Worm (Caenorhabditis elegans) whole organism, L3 larva: ENCODE data around the gene odr-2.

Experiments
- R02D3.7 ChIP-seq: fragments of 150-350 bp; optimal IDR thresholded peaks from 2 replicates; lab custom pipeline; 2014; ENCODE audit warnings: missing biosample characterization, missing genetic modification characterization
- ZK546.5 ChIP-seq: sonication (generic microtip); optimal IDR thresholded peaks from 2 replicates; lab custom pipeline; 2017; ENCODE audit warnings: missing biosample characterization, missing genetic modification characterization
- aly-2 ChIP-seq: fragments of 150-350 bp; optimal IDR thresholded peaks from 2 replicates; lab custom pipeline; 2014; ENCODE audit warnings: missing biosample characterization, missing genetic modification characterization
- ama-1 ChIP-seq: fragments of 150-350 bp; optimal IDR thresholded peaks from 2 replicates; lab custom pipeline; 2018
- ceh-28 ChIP-seq: fragments of 150-350 bp; optimal IDR thresholded peaks from 2 replicates; lab custom pipeline; 2014; ENCODE audit warnings: missing biosample characterization, missing genetic modification reagents, missing genetic modification characterization
- ceh-82 ChIP-seq: fragments of 150-350 bp; optimal IDR thresholded peaks from 2 replicates; lab custom pipeline; 2014; ENCODE audit warnings: missing biosample characterization, missing genetic modification characterization
- ceh-9 ChIP-seq: sonication (generic microtip); optimal IDR thresholded peaks from 2 replicates; lab custom pipeline; 2018; ENCODE audit warnings: missing biosample characterization, missing genetic modification characterization
- egl-5 ChIP-seq: fragments of 150-350 bp; optimal IDR thresholded peaks from 2 replicates; lab custom pipeline; 2017; ENCODE audit warnings: missing biosample characterization, missing genetic modification reagents, missing genetic modification characterization, inconsistent platforms
- elt-2 ChIP-seq: sonication (generic microtip); optimal IDR thresholded peaks from 2 replicates; lab custom pipeline; 2016; ENCODE audit warnings: missing genetic modification reagents, mild to moderate bottlenecking, missing genetic modification characterization, missing compliant biosample characterization
- elt-3 ChIP-seq, 3 experiments: fragments of 150-350 bp in 1 of 3; sonication (generic microtip) in 2 of 3; optimal IDR thresholded peaks; 2 replicates in 2 of 3; 4 replicates in 1 of 3; lab custom pipeline; 2014 to 2017; ENCODE audit warnings: missing biosample characterization in 3 of 3, missing genetic modification characterization in 3 of 3
- eor-1 ChIP-seq, 2 experiments: fragments of 150-350 bp; optimal IDR thresholded peaks; 2 replicates each; lab custom pipeline; 2014 to 2018; ENCODE audit warnings: missing biosample characterization in 2 of 2, missing genetic modification characterization in 2 of 2
- fkh-10 ChIP-seq: sonication (generic microtip); optimal IDR thresholded peaks from 2 replicates; lab custom pipeline; 2017; ENCODE audit warnings: missing biosample characterization, missing genetic modification reagents, missing genetic modification characterization
- fkh-2 ChIP-seq: fragments of 150-350 bp; optimal IDR thresholded peaks from 2 replicates; lab custom pipeline; 2014; ENCODE audit warnings: missing biosample characterization, missing genetic modification reagents, missing genetic modification characterization
- fos-1 ChIP-seq: fragments of 150-350 bp; optimal IDR thresholded peaks from 2 replicates; lab custom pipeline; 2014; ENCODE audit warnings: missing biosample characterization, missing genetic modification characterization
- jun-1 ChIP-seq: fragments of 150-350 bp; optimal IDR thresholded peaks from 2 replicates; lab custom pipeline; 2014; ENCODE audit warnings: missing biosample characterization, missing genetic modification reagents, missing genetic modification characterization
- lin-15B ChIP-seq: fragments of 150-350 bp; optimal IDR thresholded peaks from 2 replicates; lab custom pipeline; 2014; ENCODE audit warnings: missing biosample characterization, missing genetic modification characterization
- lin-39 ChIP-seq: fragments of 150-350 bp; optimal IDR thresholded peaks from 2 replicates; lab custom pipeline; 2018; ENCODE audit warnings: missing biosample characterization, missing genetic modification reagents, missing genetic modification characterization
- lsy-12 ChIP-seq: sonication (generic microtip); optimal IDR thresholded peaks from 2 replicates; lab custom pipeline; 2016; ENCODE audit warnings: mild to moderate bottlenecking, missing genetic modification characterization, missing compliant biosample characterization
- mdl-1 ChIP-seq: fragments of 150-350 bp; optimal IDR thresholded peaks from 2 replicates; lab custom pipeline; 2014; ENCODE audit warnings: missing biosample characterization, missing genetic modification characterization
- nfya-1 ChIP-seq: sonication (generic microtip); optimal IDR thresholded peaks from 2 replicates; lab custom pipeline; 2017; ENCODE audit warnings: missing genetic modification characterization, mild to moderate bottlenecking, missing compliant biosample characterization, antibody characterized with exemption, moderate library complexity; ENCODE audit not compliant: insufficient read depth
- nhr-11 ChIP-seq: fragments of 150-350 bp; optimal IDR thresholded peaks from 2 replicates; lab custom pipeline; 2014; ENCODE audit warnings: missing biosample characterization, missing genetic modification characterization
- nhr-12 ChIP-seq: fragments of 150-350 bp; optimal IDR thresholded peaks from 2 replicates; lab custom pipeline; 2014; ENCODE audit warnings: missing biosample characterization, missing genetic modification characterization
- nhr-237 ChIP-seq: fragments of 150-350 bp; optimal IDR thresholded peaks from 2 replicates; lab custom pipeline; 2014; ENCODE audit warnings: missing biosample characterization, missing genetic modification characterization
- nhr-43 ChIP-seq: sonication (generic microtip); optimal IDR thresholded peaks from 2 replicates; lab custom pipeline; 2016; ENCODE audit warnings: mild to moderate bottlenecking, missing genetic modification characterization, missing compliant biosample characterization; ENCODE audit not compliant: poor library complexity, severe bottlenecking
- nhr-67 ChIP-seq: fragments of 150-350 bp; optimal IDR thresholded peaks from 2 replicates; lab custom pipeline; 2014; ENCODE audit warnings: missing biosample characterization, missing genetic modification characterization
- pqm-1 ChIP-seq: fragments of 150-350 bp; optimal IDR thresholded peaks from 2 replicates; lab custom pipeline; 2017; ENCODE audit warnings: missing biosample characterization, missing genetic modification characterization, inconsistent platforms
- skn-1 ChIP-seq: fragments of 150-350 bp; optimal IDR thresholded peaks from 2 replicates; lab custom pipeline; 2014; ENCODE audit warnings: missing biosample characterization, missing genetic modification characterization
- unc-39 ChIP-seq: sonication (generic microtip); optimal IDR thresholded peaks from 4 replicates; lab custom pipeline; 2017; ENCODE audit warnings: missing biosample characterization, missing genetic modification characterization
- zag-1 ChIP-seq: fragments of 150-350 bp; optimal IDR thresholded peaks from 2 replicates; lab custom pipeline; 2014; ENCODE audit warnings: missing biosample characterization, missing genetic modification characterization
- ztf-11 ChIP-seq: fragments of 150-350 bp; optimal IDR thresholded peaks from 2 replicates; lab custom pipeline; 2014; ENCODE audit warnings: missing biosample characterization, missing genetic modification characterization
- ztf-4 ChIP-seq: fragments of 150-350 bp; optimal IDR thresholded peaks from 2 replicates; lab custom pipeline; 2014; ENCODE audit warnings: missing biosample characterization, missing genetic modification characterization

The odr-2 gene

ce11 chrV:7095254-7095990 lies 7.9 kb upstream of the odr-2 start:
- TF ChIP-seq elt-2 (peak; percentile 74), pqm-1 (tag; lab: Kevin White, UChicago) (peak; percentile 44), R02D3.7 (tag; lab: Kevin White, UChicago) (no peak), ceh-28 (tag; lab: Kevin White, UChicago) (no peak)

ce11 chrV:7096129-7096730 lies 7.1 kb upstream of the odr-2 start:
- TF ChIP-seq pqm-1 (tag; lab: Kevin White, UChicago) = peak; percentile 21
- TF ChIP-seq elt-3 (tag; optimal IDR thresholded peaks at IDR 0.05; lab: Kevin White, UChicago) = no peak
- TF ChIP-seq nhr-237 = no peak
- no peak for TF ChIP-seq eor-1 (tag; optimal IDR thresholded peaks at IDR 0.05; lab: Kevin White, UChicago)
- peak; percentile 27 for TF ChIP-seq elt-2
- no peak for TF ChIP-seq lin-15B (tag; lab: Kevin White, UChicago)

ce11 chrV:7096811-7097210 lies 6.5 kb upstream of the odr-2 start:
- TF ChIP-seq jun-1 (tag; lab: Kevin White, UChicago) = no peak
- no peak for TF ChIP-seq egl-5 (tag; lab: Kevin White, UChicago)
- TF ChIP-seq unc-39 (tag; lab: Kevin White, UChicago) = no peak
- TF ChIP-seq nfya-1 (tag; lab: Kevin White, UChicago) = no peak
- TF ChIP-seq aly-2 (tag; lab: Kevin White, UChicago) = no peak
- no peak for TF ChIP-seq nhr-12
- no peak for TF ChIP-seq ama-1
- no peak for TF ChIP-seq ztf-4 (tag; lab: Kevin White, UChicago)
- no peak for TF ChIP-seq lin-15B (tag; lab: Kevin White, UChicago)
- TF ChIP-seq eor-1 (tag; optimal IDR thresholded peaks at IDR 0.05; lab: Kevin White, UChicago) = no peak
- TF ChIP-seq nhr-43 = no peak
- no peak for TF ChIP-seq mdl-1 (tag; lab: Kevin White, UChicago)
- TF ChIP-seq nhr-11 = no peak

ce11 chrV:7106499-7107152 lies 3.3 kb downstream of the odr-2 start:
- TF ChIP-seq ceh-9 (no peak), fkh-10 (peak; percentile 54)
- TF ChIP-seq, all 47 proteins: peak for 1

- peak; percentile 21 for TF ChIP-seq fkh-10
- no peak for TF ChIP-seq skn-1 (tag; lab: Kevin White, UChicago)
These were observed 7.0 kb downstream of the odr-2 start for ce11 chrV:7110370-7110769.

ce11 chrV:7111276-7111675 lies 7.9 kb downstream of the odr-2 start:
- TF ChIP-seq fkh-10 = peak; percentile 76
- TF ChIP-seq mdl-1 (tag; lab: Kevin White, UChicago) = no peak
- no peak for TF ChIP-seq lsy-12 (tag; lab: Kevin White, UChicago)
- TF ChIP-seq ceh-82 (tag; lab: Kevin White, UChicago) = no peak

ce11 chrV:7112223-7112622 lies 8.9 kb downstream of the odr-2 start:
- TF ChIP-seq nhr-12 = no peak
- TF ChIP-seq ZK546.5 (tag; lab: Kevin White, UChicago) = no peak
- TF ChIP-seq R02D3.7 (tag; lab: Kevin White, UChicago) = no peak
- no peak for TF ChIP-seq lin-39
- TF ChIP-seq fos-1 (tag; lab: Kevin White, UChicago) = no peak
- no peak for TF ChIP-seq nhr-67 (tag; lab: Kevin White, UChicago)
- no peak for TF ChIP-seq zag-1
- TF ChIP-seq ceh-9 = no peak
- TF ChIP-seq ztf-11 = no peak
- TF ChIP-seq fkh-2 (tag; lab: Kevin White, UChicago) = no peak
- TF ChIP-seq ama-1 = no peak
